Worm (Caenorhabditis elegans) whole organism, mixed stage, embryonic: ENCODE results near the gene C18A3.3.

Source experiments
- blmp-1 ChIP-seq: fragments of 150-350 bp; optimal IDR thresholded peaks from 2 replicates; lab custom pipeline; 2014; ENCODE audit warnings: missing biosample characterization, missing genetic modification characterization
- cnd-1 ChIP-seq: fragments of 200-800 bp; sonication (Bioruptor generic); optimal IDR thresholded peaks from 2 replicates; lab custom pipeline; 2018; ENCODE audit warnings: mild to moderate bottlenecking, missing genetic modification characterization, missing compliant biosample characterization
- flh-1 ChIP-seq: fragments of 200-800 bp; sonication (Bioruptor generic); optimal IDR thresholded peaks from 2 replicates; lab custom pipeline; 2018; ENCODE audit warnings: mild to moderate bottlenecking, missing genetic modification characterization, moderate library complexity, missing compliant biosample characterization
- hlh-1 ChIP-seq: fragments of 150-350 bp; optimal IDR thresholded peaks from 2 replicates; lab custom pipeline; 2014; ENCODE audit warnings: missing biosample characterization, missing genetic modification reagents, missing genetic modification characterization
- lsy-2 ChIP-seq: fragments of 150-350 bp; optimal IDR thresholded peaks from 2 replicates; lab custom pipeline; 2014; ENCODE audit warnings: missing biosample characterization, missing genetic modification characterization
- mep-1 ChIP-seq: fragments of 150-350 bp; optimal IDR thresholded peaks from 2 replicates; lab custom pipeline; 2017; ENCODE audit warnings: missing biosample characterization, missing genetic modification reagents, missing genetic modification characterization, inconsistent platforms
- nhr-28 ChIP-seq: fragments of 150-350 bp; optimal IDR thresholded peaks from 2 replicates; lab custom pipeline; 2014; ENCODE audit warnings: missing biosample characterization, missing genetic modification characterization
- unc-39 ChIP-seq: fragments of 150-350 bp; optimal IDR thresholded peaks from 2 replicates; lab custom pipeline; 2014; ENCODE audit warnings: missing biosample characterization, missing genetic modification characterization
- ztf-11 ChIP-seq: fragments of 150-350 bp; optimal IDR thresholded peaks from 2 replicates; lab custom pipeline; 2014; ENCODE audit warnings: missing biosample characterization, missing genetic modification characterization

- TF ChIP-seq lsy-2 (no peak), mep-1 (tag; lab: Kevin White, UChicago) (no peak), unc-39 (tag; lab: Kevin White, UChicago) (no peak), hlh-1 (no peak), ztf-11 (tag; lab: Kevin White, UChicago) (no peak), flh-1 (no peak), nhr-28 (tag; lab: Kevin White, UChicago) (no peak), cnd-1 (no peak), blmp-1 (no peak)
These were observed 17.2 kb upstream of the C18A3.3 start, which contains the start of the genes C25H3.10 and C25H3.1 for ce11 chrII:5698869-5699268.
